Worm (Caenorhabditis elegans) whole organism, late embryonic: ENCODE measurements around the gene srx-112.

Experiments used
- C08G9.2 ChIP-seq: sonication (generic microtip); optimal IDR thresholded peaks from 2 replicates; lab custom pipeline; 2016; ENCODE audit warnings: mild to moderate bottlenecking, missing genetic modification characterization, moderate library complexity, missing compliant biosample characterization
- F13H6.1 ChIP-seq: sonication (generic microtip); optimal IDR thresholded peaks from 2 replicates; lab custom pipeline; 2016; ENCODE audit warnings: missing genetic modification characterization, missing compliant biosample characterization
- K02D7.2 ChIP-seq: sonication (generic microtip); optimal IDR thresholded peaks from 2 replicates; lab custom pipeline; 2017; ENCODE audit warnings: mild to moderate bottlenecking, missing genetic modification characterization, missing compliant biosample characterization
- K09A11.1 ChIP-seq: sonication (generic microtip); optimal IDR thresholded peaks from 2 replicates; lab custom pipeline; 2017; ENCODE audit warnings: antibody characterized with exemption, mild to moderate bottlenecking, missing genetic modification characterization, missing compliant biosample characterization; ENCODE audit not compliant: insufficient read depth
- T23F11.4 ChIP-seq: fragments of 200-800 bp; sonication (Bioruptor generic); optimal IDR thresholded peaks from 2 replicates; lab custom pipeline; 2018; ENCODE audit warnings: mild to moderate bottlenecking, missing genetic modification characterization, missing compliant biosample characterization
- ahr-1 ChIP-seq: sonication (generic microtip); optimal IDR thresholded peaks from 2 replicates; lab custom pipeline; 2016; ENCODE audit warnings: missing genetic modification characterization, missing compliant biosample characterization
- ceh-14 ChIP-seq: sonication (generic microtip); optimal IDR thresholded peaks from 2 replicates; lab custom pipeline; 2016; ENCODE audit warnings: missing genotype, missing genetic modification characterization, missing compliant biosample characterization
- ceh-18 ChIP-seq: sonication (generic microtip); optimal IDR thresholded peaks from 2 replicates; lab custom pipeline; 2016; ENCODE audit warnings: missing genetic modification characterization, missing compliant biosample characterization
- ceh-19 ChIP-seq: fragments of 200-800 bp; sonication (Bioruptor generic); optimal IDR thresholded peaks from 2 replicates; lab custom pipeline; 2018; ENCODE audit warnings: mild to moderate bottlenecking, missing genetic modification characterization, missing compliant biosample characterization
- ceh-22 ChIP-seq: sonication (generic microtip); optimal IDR thresholded peaks from 2 replicates; lab custom pipeline; 2017; ENCODE audit warnings: missing biosample characterization, missing genetic modification characterization
- ceh-30 ChIP-seq: fragments of 150-350 bp; optimal IDR thresholded peaks from 2 replicates; lab custom pipeline; 2014; ENCODE audit warnings: missing biosample characterization, missing genetic modification characterization
- ceh-34 ChIP-seq: sonication (generic microtip); optimal IDR thresholded peaks from 2 replicates; lab custom pipeline; 2016; ENCODE audit warnings: mild to moderate bottlenecking, missing genetic modification characterization, missing compliant biosample characterization
- ceh-9 ChIP-seq: sonication (generic microtip); optimal IDR thresholded peaks from 2 replicates; lab custom pipeline; 2016; ENCODE audit warnings: mild to moderate bottlenecking, missing genetic modification characterization, inconsistent platforms, missing compliant biosample characterization
- che-1 ChIP-seq: sonication (generic microtip); optimal IDR thresholded peaks from 2 replicates; lab custom pipeline; 2016; ENCODE audit warnings: mild to moderate bottlenecking, missing genetic modification characterization, missing compliant biosample characterization
- dmd-4 ChIP-seq: sonication (generic microtip); optimal IDR thresholded peaks from 2 replicates; lab custom pipeline; 2016; ENCODE audit warnings: borderline replicate concordance, missing genetic modification characterization, missing compliant biosample characterization
- elt-2 ChIP-seq: sonication (generic microtip); optimal IDR thresholded peaks from 2 replicates; lab custom pipeline; 2016; ENCODE audit warnings: missing genetic modification reagents, missing genetic modification characterization, missing compliant biosample characterization
- eyg-1 ChIP-seq: sonication (generic microtip); optimal IDR thresholded peaks from 2 replicates; lab custom pipeline; 2016; ENCODE audit warnings: missing genotype, missing genetic modification characterization, missing compliant biosample characterization
- fax-1 ChIP-seq: sonication (generic microtip); optimal IDR thresholded peaks from 2 replicates; lab custom pipeline; 2016; ENCODE audit warnings: missing genotype, missing genetic modification characterization, missing compliant biosample characterization
- fkh-10 ChIP-seq: fragments of 150-350 bp; optimal IDR thresholded peaks from 2 replicates; lab custom pipeline; 2014; ENCODE audit warnings: missing biosample characterization, missing genetic modification reagents, missing genetic modification characterization
- gmeb-2 ChIP-seq: sonication (generic microtip); optimal IDR thresholded peaks from 2 replicates; lab custom pipeline; 2016; ENCODE audit warnings: missing genetic modification characterization, inconsistent platforms, missing compliant biosample characterization
- lim-6 ChIP-seq: sonication (generic microtip); optimal IDR thresholded peaks from 2 replicates; lab custom pipeline; 2016; ENCODE audit warnings: missing genetic modification characterization, missing compliant biosample characterization
- lin-11 ChIP-seq: fragments of 200-800 bp; sonication (Bioruptor generic); optimal IDR thresholded peaks from 2 replicates; lab custom pipeline; 2018; ENCODE audit warnings: mild to moderate bottlenecking, missing genetic modification characterization, missing compliant biosample characterization
- madf-2 ChIP-seq: sonication (generic microtip); optimal IDR thresholded peaks from 2 replicates; lab custom pipeline; 2017; ENCODE audit warnings: missing genetic modification characterization, missing compliant biosample characterization
- nfya-1 ChIP-seq: sonication (generic microtip); optimal IDR thresholded peaks from 2 replicates; lab custom pipeline; 2017; ENCODE audit warnings: missing genetic modification characterization, mild to moderate bottlenecking, missing compliant biosample characterization, antibody characterized with exemption, moderate library complexity
- nhr-11 ChIP-seq: fragments of 150-350 bp; optimal IDR thresholded peaks from 2 replicates; lab custom pipeline; 2014; ENCODE audit warnings: missing biosample characterization, missing genetic modification characterization
- odd-2 ChIP-seq: sonication (generic microtip); optimal IDR thresholded peaks from 2 replicates; lab custom pipeline; 2017; ENCODE audit warnings: antibody characterized with exemption, mild to moderate bottlenecking, missing genetic modification characterization, missing compliant biosample characterization
- pat-9 ChIP-seq: fragments of 200-800 bp; sonication (Bioruptor generic); optimal IDR thresholded peaks from 2 replicates; lab custom pipeline; 2018; ENCODE audit warnings: mild to moderate bottlenecking, missing genetic modification characterization, moderate library complexity, missing compliant biosample characterization
- pax-1 ChIP-seq: fragments of 150-350 bp; optimal IDR thresholded peaks from 2 replicates; lab custom pipeline; 2014; ENCODE audit warnings: missing biosample characterization, missing genetic modification characterization
- pha-2 ChIP-seq: sonication (generic microtip); optimal IDR thresholded peaks from 2 replicates; lab custom pipeline; 2017; ENCODE audit warnings: mild to moderate bottlenecking, missing genetic modification characterization, missing compliant biosample characterization
- ref-2 ChIP-seq: sonication (generic microtip); optimal IDR thresholded peaks from 2 replicates; lab custom pipeline; 2016; ENCODE audit warnings: missing genetic modification characterization, missing compliant biosample characterization
- rnt-1 ChIP-seq: sonication (generic microtip); optimal IDR thresholded peaks from 2 replicates; lab custom pipeline; 2016; ENCODE audit warnings: missing genetic modification characterization, missing compliant biosample characterization
- sdc-2 ChIP-seq: sonication (generic microtip); optimal IDR thresholded peaks from 2 replicates; lab custom pipeline; 2016; ENCODE audit warnings: missing genotype, missing genetic modification characterization, missing compliant biosample characterization
- sox-2 ChIP-seq: fragments of 200-800 bp; sonication (Bioruptor generic); IDR thresholded peaks from 2 replicates; pipeline ENCODE4 v1.3.6; 2022; ENCODE audit warnings: missing genetic modification reagents, missing genetic modification characterization, missing compliant biosample characterization
- sox-4 ChIP-seq: sonication (generic microtip); optimal IDR thresholded peaks from 2 replicates; lab custom pipeline; 2017; ENCODE audit warnings: mild to moderate bottlenecking, missing genetic modification characterization, inconsistent platforms, missing compliant biosample characterization
- tbx-2 ChIP-seq: sonication (generic microtip); optimal IDR thresholded peaks from 2 replicates; lab custom pipeline; 2016; ENCODE audit warnings: missing genetic modification characterization, missing compliant biosample characterization
- unc-3 ChIP-seq, 2 experiments: fragments of 200-800 bp in 1 of 2; sonication (Bioruptor generic) in 1 of 2; sonication (generic microtip) in 1 of 2; conservative IDR thresholded peaks in 1 of 2; optimal IDR thresholded peaks in 1 of 2; 2 replicates each; pipeline versions ENCODE4 v1.3.6 to Lab custom; 2016 to 2022; ENCODE audit warnings: missing compliant biosample characterization in 2 of 2, missing genetic modification characterization in 2 of 2, missing genetic modification reagents in 1 of 2
- unc-42 ChIP-seq: sonication (generic microtip); optimal IDR thresholded peaks from 2 replicates; lab custom pipeline; 2016; ENCODE audit warnings: missing genotype, missing genetic modification characterization, missing compliant biosample characterization
- unc-55 ChIP-seq: sonication (generic microtip); optimal IDR thresholded peaks from 2 replicates; lab custom pipeline; 2017; ENCODE audit warnings: missing biosample characterization, missing genetic modification reagents, missing genetic modification characterization
- unc-86 ChIP-seq: sonication (generic microtip); optimal IDR thresholded peaks from 2 replicates; lab custom pipeline; 2016; ENCODE audit warnings: missing genetic modification characterization, missing compliant biosample characterization
- zip-5 ChIP-seq: sonication (generic microtip); optimal IDR thresholded peaks from 2 replicates; lab custom pipeline; 2016; ENCODE audit warnings: missing genetic modification characterization, missing compliant biosample characterization

srx-112 gene

DNA sequence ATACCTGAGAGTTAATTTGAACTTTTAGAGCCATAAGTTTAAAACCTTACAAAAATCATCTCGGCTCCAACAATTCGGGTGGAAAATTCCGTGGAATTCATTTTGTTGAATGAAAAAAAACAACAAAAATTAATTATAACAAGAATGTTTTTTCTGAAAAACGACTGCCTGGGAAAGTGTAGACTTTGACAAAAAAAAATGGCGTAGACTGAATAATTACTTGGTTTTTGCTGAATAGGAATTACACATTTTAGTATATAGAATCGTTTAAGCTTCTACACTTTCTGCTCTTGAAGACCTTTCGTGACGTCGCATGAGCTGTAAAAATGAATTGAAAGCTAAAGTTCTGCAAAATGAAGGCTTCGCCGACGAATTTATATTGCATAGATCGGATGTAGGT lies at the start of gene srx-112:
Gene srx-112, minus strand, starts transcription at position 101 of the 400 bp plus-strand sequence.
- TF ChIP-seq sdc-2 (tag; lab: Kevin White, UChicago), result no peak
- TF ChIP-seq pax-1 (tag; lab: Kevin White, UChicago), result no peak
- no peak for TF ChIP-seq ref-2 (tag; lab: Kevin White, UChicago)
- TF ChIP-seq unc-86 (tag; lab: Kevin White, UChicago), result no peak
- no peak for TF ChIP-seq fkh-10
- TF ChIP-seq lin-11 (tag; lab: Kevin White, UChicago), result no peak
- TF ChIP-seq K02D7.2 (tag; lab: Kevin White, UChicago), result no peak
- no peak for TF ChIP-seq pha-2 (tag; lab: Kevin White, UChicago)
- no peak for TF ChIP-seq nhr-11 (tag; lab: Kevin White, UChicago)
- TF ChIP-seq ceh-9 (tag; lab: Kevin White, UChicago), result no peak
- no peak for TF ChIP-seq ceh-34
- no peak for TF ChIP-seq K09A11.1 (tag; lab: Kevin White, UChicago)
- no peak for TF ChIP-seq sox-2 (GFP tag; lab: Robert Waterston, UW)
- no peak for TF ChIP-seq lim-6 (tag; lab: Kevin White, UChicago)
- no peak for TF ChIP-seq madf-2 (tag; lab: Kevin White, UChicago)
- TF ChIP-seq zip-5 (tag; lab: Kevin White, UChicago), result no peak
- no peak for TF ChIP-seq eyg-1 (tag; lab: Kevin White, UChicago)
- TF ChIP-seq, all 69 proteins: peak for 0

DNA sequence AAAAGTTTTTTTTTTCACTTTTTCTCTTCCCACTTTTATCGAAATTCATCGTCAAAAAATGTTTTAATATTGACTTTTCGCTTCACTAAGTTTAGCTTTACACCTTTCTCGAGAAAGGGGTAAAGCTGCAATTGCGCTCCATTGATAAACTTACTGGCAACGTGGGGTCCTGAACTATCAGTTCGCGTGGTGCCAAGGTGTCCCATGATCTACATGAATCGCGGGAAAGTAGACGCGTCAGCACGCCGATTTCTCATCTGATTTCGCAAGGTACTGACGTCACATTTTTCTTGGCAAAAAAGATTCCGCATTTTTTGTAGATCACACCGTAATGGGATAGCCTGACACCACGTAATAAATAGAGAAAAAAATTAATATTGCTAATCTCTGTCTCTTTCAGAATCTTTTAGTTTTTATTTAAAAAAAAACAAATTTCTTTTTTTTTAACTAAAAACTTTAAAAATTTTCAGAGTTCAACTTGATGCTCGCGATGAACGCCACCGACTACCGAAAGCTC lies 47.5 kb upstream of the srx-112 start, which contains the start of gene lido-15:
Gene lido-15, plus strand, starts transcription at position 467 of the 517 bp plus-strand sequence.
- TF ChIP-seq sox-2 (GFP tag; lab: Robert Waterston, UW), result no peak

DNA sequence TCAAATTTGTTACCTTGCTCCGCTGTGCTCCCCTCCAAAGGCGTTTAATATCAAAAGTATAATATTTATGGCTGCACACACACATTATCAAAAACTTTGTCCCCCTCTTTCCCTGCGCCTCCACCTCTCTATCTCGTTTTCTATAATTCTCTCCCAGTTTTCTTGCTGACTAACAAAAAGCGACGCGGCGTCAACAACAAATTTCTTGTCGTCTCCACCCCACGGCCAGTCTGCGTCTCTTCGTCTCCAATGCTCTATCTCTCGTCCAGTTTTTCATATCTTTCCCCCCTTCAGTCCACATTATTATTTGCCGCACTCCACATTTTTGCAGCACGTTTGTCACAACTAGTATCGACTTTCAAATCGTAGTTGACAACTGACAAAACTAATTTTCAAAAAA lies 46.2 kb upstream of the srx-112 start:
- TF ChIP-seq ceh-22 (tag; lab: Kevin White, UChicago) (no peak), pat-9 (tag; lab: Kevin White, UChicago) (no peak), K09A11.1 (tag; lab: Kevin White, UChicago) (no peak), ceh-14 (tag; lab: Kevin White, UChicago) (peak; percentile 11), dmd-4 (no peak), ahr-1 (tag; lab: Kevin White, UChicago) (no peak), gmeb-2 (no peak), madf-2 (tag; lab: Kevin White, UChicago) (no peak), ceh-18 (tag; lab: Kevin White, UChicago) (peak; percentile 35), rnt-1 (peak; percentile 27), unc-42 (tag; lab: Kevin White, UChicago) (peak; percentile 15), eyg-1 (tag; lab: Kevin White, UChicago) (no peak), unc-55 (GFP tag; lab: Kevin White, UChicago) (peak; percentile 49), nfya-1 (tag; lab: Kevin White, UChicago) (peak; percentile 34), fax-1 (tag; lab: Kevin White, UChicago) (no peak), tbx-2 (tag; lab: Kevin White, UChicago) (peak; percentile 47)
- TF ChIP-seq, all 69 proteins: peak for 7

DNA sequence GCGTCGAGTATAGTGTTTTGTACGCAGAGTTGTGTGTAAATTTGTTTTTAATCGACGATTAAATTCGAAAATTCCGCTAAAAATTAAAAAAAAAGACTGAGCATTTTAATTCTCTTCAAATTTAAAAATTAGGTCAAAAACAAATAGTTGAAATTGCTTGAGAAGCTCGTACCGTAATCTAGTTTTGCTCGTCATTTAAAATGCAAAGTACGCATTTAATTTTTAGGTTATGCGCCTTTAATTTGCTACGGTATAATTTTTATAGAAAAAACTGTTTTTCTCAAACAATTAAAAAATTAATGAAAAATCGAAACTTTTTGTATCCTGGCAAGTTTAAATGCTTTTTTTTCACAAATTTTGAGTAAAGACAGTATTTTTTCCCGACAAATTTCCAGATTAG lies 44.3 kb upstream of the srx-112 start:
- TF ChIP-seq ceh-22 (tag; lab: Kevin White, UChicago), result no peak
- TF ChIP-seq C08G9.2 (tag; lab: Kevin White, UChicago), result no peak
- TF ChIP-seq unc-42 (tag; lab: Kevin White, UChicago), result no peak
- TF ChIP-seq ceh-30 (tag; lab: Kevin White, UChicago), result no peak
- no peak for TF ChIP-seq F13H6.1 (tag; lab: Kevin White, UChicago)
- TF ChIP-seq elt-2 (tag; lab: Kevin White, UChicago), result no peak
- no peak for TF ChIP-seq odd-2 (tag; lab: Kevin White, UChicago)
- TF ChIP-seq dmd-4, result no peak
- no peak for TF ChIP-seq K02D7.2 (tag; lab: Kevin White, UChicago)
- TF ChIP-seq che-1, result no peak
- no peak for TF ChIP-seq gmeb-2
- TF ChIP-seq unc-3 (GFP tag; conservative IDR thresholded peaks at IDR 0.05; lab: Robert Waterston, UW), result no peak
- no peak for TF ChIP-seq unc-3 (tag; optimal IDR thresholded peaks at IDR 0.05; lab: Kevin White, UChicago)
- TF ChIP-seq pax-1 (tag; lab: Kevin White, UChicago), result no peak
- no peak for TF ChIP-seq ceh-19
- no peak for TF ChIP-seq T23F11.4
- no peak for TF ChIP-seq sox-4 (tag; lab: Kevin White, UChicago)
